Worm (Caenorhabditis elegans): ENCODE results near the gene C46C2.2.

DNA sequence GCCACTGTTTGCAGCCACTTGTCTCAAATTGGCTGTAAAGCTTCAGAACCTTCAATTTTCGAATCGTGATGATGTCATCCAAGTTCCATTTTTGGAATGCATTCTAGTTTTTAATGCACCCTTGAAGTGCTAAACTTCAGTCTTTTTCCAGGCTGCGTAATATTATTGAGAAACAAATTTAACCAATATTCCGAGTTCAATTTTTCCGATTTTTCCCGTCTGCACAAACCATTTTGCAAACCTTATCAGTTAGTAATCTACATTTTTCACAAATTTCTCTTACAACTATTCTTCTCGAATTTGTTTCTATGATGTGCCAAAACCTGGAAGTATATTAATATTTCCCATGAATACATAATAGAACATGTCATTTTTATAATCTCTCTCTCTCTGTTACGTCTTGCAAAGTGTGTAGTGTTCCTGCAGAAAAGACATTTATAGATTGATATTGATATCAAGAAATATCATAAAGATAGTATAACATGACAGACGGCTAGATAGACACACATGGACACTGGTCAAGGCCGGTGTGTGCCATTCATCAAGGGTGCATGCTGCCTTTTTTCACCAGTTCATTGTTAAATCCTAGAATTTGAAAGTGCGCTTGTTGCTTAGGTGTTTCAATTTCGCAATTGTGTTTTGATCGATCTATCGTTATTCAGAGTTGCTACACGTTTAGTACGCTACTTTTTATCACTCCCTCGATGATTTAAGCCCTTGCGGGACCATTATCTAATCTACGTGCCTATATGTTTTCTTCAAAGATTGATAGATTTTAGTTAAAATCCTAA, 18.2 kb upstream of the C46C2.2 start:
- TF ChIP-seq hmbx-1 (tag; optimal IDR thresholded peaks at IDR 0.05) (no peak), sea-1 (GFP tag; conservative IDR thresholded peaks at IDR 0.05) (no peak), hmg-4 (GFP tag; optimal IDR thresholded peaks at IDR 0.05) (no peak), flt-1 (GFP tag; IDR thresholded peaks at IDR 0.05) (no peak), ama-1 (optimal IDR thresholded peaks at IDR 0.05) (no peak), tbx-37 (GFP tag; conservative IDR thresholded peaks at IDR 0.05) (no peak), ets-7 (tag; optimal IDR thresholded peaks at IDR 0.05) (no peak), ceh-13 (GFP tag; optimal IDR thresholded peaks at IDR 0.05) (no peak), tra-4 (tag; optimal IDR thresholded peaks at IDR 0.05) (no peak), hnd-1 (tag; optimal IDR thresholded peaks at IDR 0.05) (no peak), pes-1 (GFP tag; IDR thresholded peaks at IDR 0.05) (no peak), scrt-1 (GFP tag; IDR thresholded peaks at IDR 0.05) (no peak), F13C5.2 (tag; optimal IDR thresholded peaks at IDR 0.05) (no peak), aly-1 (tag; optimal IDR thresholded peaks at IDR 0.05) (no peak)

All from whole organism, early embryonic.